Fruit fly (Drosophila melanogaster): ENCODE measurements around the gene Cyt-c-d.
A peak's percentile ranks its signal among the peaks of the same experiment; 100 is the strongest.

dm6 chr2L:16676651-16677359 lies 38.9 kb upstream of the Cyt-c-d start, which contains the start of the genes Trpgamma and her:
- TF ChIP-seq CG13204 (GFP tag; optimal IDR thresholded peaks at IDR 0.05) (no peak), fd96Ca (GFP tag; IDR thresholded peaks at IDR 0.05) (peak; percentile 65; the same call in 1 of the 3 replicates)

Measured in whole organism, pupa.